Fruit fly (Drosophila melanogaster) whole organism, embryonic: ENCODE data around the gene CG8379.

ENCODE experiments used
- B-H1 ChIP-seq: fragments of 200-800 bp; sonication (Bioruptor generic); IDR thresholded peaks from 3 replicates; pipeline ENCODE4 v1.3.6; 2022; ENCODE audit warnings: missing biosample characterization, missing genetic modification characterization
- CG10431 ChIP-seq: fragments of 200-800 bp; sonication (Bioruptor generic); optimal IDR thresholded peaks from 3 replicates; lab custom pipeline; 2018; ENCODE audit warnings: missing biosample characterization, mild to moderate bottlenecking, missing genetic modification characterization
- CG10654 ChIP-seq: fragments of 200-800 bp; sonication (Bioruptor generic); optimal IDR thresholded peaks from 2 replicates; lab custom pipeline; 2016; ENCODE audit warnings: missing biosample characterization, missing genetic modification characterization
- CG11093 ChIP-seq: fragments of 200-800 bp; sonication (Bioruptor generic); IDR thresholded peaks from 3 replicates; pipeline ENCODE4 v1.3.6; 2022; ENCODE audit warnings: missing biosample characterization, missing genetic modification characterization
- CG11504 ChIP-seq: fragments of 200-800 bp; sonication (Bioruptor generic); optimal IDR thresholded peaks from 3 replicates; lab custom pipeline; 2019; ENCODE audit warnings: missing biosample characterization, mild to moderate bottlenecking, missing genetic modification characterization, moderate library complexity
- CG15601 ChIP-seq: fragments of 200-800 bp; sonication (Bioruptor generic); optimal IDR thresholded peaks from 3 replicates; lab custom pipeline; 2019; ENCODE audit warnings: missing biosample characterization, mild to moderate bottlenecking, missing genetic modification characterization, moderate library complexity
- CG16779 ChIP-seq: fragments of 200-800 bp; sonication (Bioruptor generic); IDR thresholded peaks from 2 replicates; pipeline ENCODE4 v1.3.6; 2022; ENCODE audit warnings: missing biosample characterization, missing genetic modification characterization
- CG17186 ChIP-seq: fragments of 200-800 bp; sonication (Bioruptor generic); optimal IDR thresholded peaks from 3 replicates; lab custom pipeline; 2017; ENCODE audit warnings: missing biosample characterization, missing genetic modification reagents, missing genetic modification characterization
- CG17829 ChIP-seq: fragments of 200-800 bp; optimal IDR thresholded peaks from 2 replicates; lab custom pipeline; 2019; ENCODE audit warnings: missing biosample characterization, mild to moderate bottlenecking, missing genetic modification characterization, moderate library complexity
- CG2712 ChIP-seq: fragments of 200-800 bp; optimal IDR thresholded peaks from 3 replicates; lab custom pipeline; 2019; ENCODE audit warnings: missing biosample characterization, mild to moderate bottlenecking, missing genetic modification characterization, moderate library complexity
- CG30020 ChIP-seq: fragments of 200-800 bp; optimal IDR thresholded peaks from 2 replicates; lab custom pipeline; 2019; ENCODE audit warnings: missing biosample characterization, mild to moderate bottlenecking, missing genetic modification characterization, moderate library complexity
- CG31388 ChIP-seq: fragments of 200-800 bp; sonication (Bioruptor generic); optimal IDR thresholded peaks from 2 replicates; lab custom pipeline; 2016; ENCODE audit warnings: missing biosample characterization, missing genetic modification characterization
- CG3281 ChIP-seq: fragments of 200-800 bp; sonication (Bioruptor generic); optimal IDR thresholded peaks from 3 replicates; lab custom pipeline; 2017; ENCODE audit warnings: missing biosample characterization, mild to moderate bottlenecking, missing genetic modification characterization
- CG4854 ChIP-seq: fragments of 200-800 bp; sonication (Bioruptor generic); optimal IDR thresholded peaks from 2 replicates; lab custom pipeline; 2016; ENCODE audit warnings: missing biosample characterization, missing genetic modification characterization, inconsistent platforms
- CG5245 ChIP-seq: fragments of 200-800 bp; sonication (Bioruptor generic); optimal IDR thresholded peaks from 3 replicates; lab custom pipeline; 2016; ENCODE audit warnings: missing biosample characterization, missing genetic modification characterization
- CG6689 ChIP-seq: fragments of 200-800 bp; sonication (Bioruptor generic); IDR thresholded peaks from 2 replicates; pipeline ENCODE4 v1.3.6; 2022; ENCODE audit warnings: missing biosample characterization, missing genetic modification characterization
- CG7786 ChIP-seq: fragments of 200-800 bp; sonication (Bioruptor generic); optimal IDR thresholded peaks from 2 replicates; lab custom pipeline; 2016; ENCODE audit warnings: missing biosample characterization, missing genetic modification characterization
- CG7987 ChIP-seq: fragments of 200-800 bp; sonication (Bioruptor generic); optimal IDR thresholded peaks from 2 replicates; lab custom pipeline; 2018; ENCODE audit warnings: missing biosample characterization, mild to moderate bottlenecking, missing genetic modification characterization, moderate library complexity
- CG9437 ChIP-seq: fragments of 200-800 bp; sonication (Bioruptor generic); optimal IDR thresholded peaks from 2 replicates; lab custom pipeline; 2018; ENCODE audit warnings: missing biosample characterization, mild to moderate bottlenecking, missing genetic modification characterization
- Chrac-16 ChIP-seq: fragments of 200-800 bp; sonication (Bioruptor generic); optimal IDR thresholded peaks from 3 replicates; lab custom pipeline; 2016; ENCODE audit warnings: missing biosample characterization, missing genetic modification characterization
- Elba2 ChIP-seq: fragments of 200-800 bp; sonication (Bioruptor generic); optimal IDR thresholded peaks from 3 replicates; lab custom pipeline; 2016; ENCODE audit warnings: missing biosample characterization, missing genetic modification characterization
- Ets65A ChIP-seq: fragments of 200-800 bp; sonication (Bioruptor generic); peaks from one replicate; lab custom pipeline; 2016; ENCODE audit warnings: missing biosample characterization, missing genetic modification characterization
- Ets97D ChIP-seq: fragments of 200-800 bp; sonication (Bioruptor generic); optimal IDR thresholded peaks from 3 replicates; lab custom pipeline; 2016; ENCODE audit warnings: missing biosample characterization, missing genetic modification characterization
- Gsc ChIP-seq: fragments of 200-800 bp; sonication (Bioruptor generic); IDR thresholded peaks from 2 replicates; pipeline ENCODE4 v1.3.6; 2022; ENCODE audit warnings: missing biosample characterization, missing genetic modification characterization
- Xbp1 ChIP-seq: fragments of 200-800 bp; sonication (Bioruptor generic); optimal IDR thresholded peaks from 3 replicates; lab custom pipeline; 2016; ENCODE audit warnings: missing biosample characterization, mild to moderate bottlenecking, missing genetic modification characterization
- ara ChIP-seq: fragments of 200-800 bp; sonication (Bioruptor generic); IDR thresholded peaks from 2 replicates; pipeline ENCODE4 v1.3.6; 2022; ENCODE audit warnings: missing biosample characterization, missing genetic modification characterization
- ase ChIP-seq: fragments of 200-800 bp; sonication (Bioruptor generic); IDR thresholded peaks from 3 replicates; pipeline ENCODE4 v1.3.6; 2022; ENCODE audit warnings: missing biosample characterization, missing genetic modification characterization
- cato ChIP-seq: fragments of 200-800 bp; sonication (Bioruptor generic); optimal IDR thresholded peaks from 2 replicates; lab custom pipeline; 2016; ENCODE audit warnings: missing biosample characterization, missing genetic modification characterization, borderline replicate concordance
- gcm ChIP-seq: fragments of 200-800 bp; sonication (Bioruptor generic); optimal IDR thresholded peaks from 2 replicates; lab custom pipeline; 2019; ENCODE audit warnings: missing biosample characterization, mild to moderate bottlenecking, missing genetic modification characterization, moderate library complexity
- gcm2 ChIP-seq: fragments of 200-800 bp; sonication (Bioruptor generic); optimal IDR thresholded peaks from 2 replicates; lab custom pipeline; 2016; ENCODE audit warnings: missing biosample characterization, missing genetic modification characterization
- gem ChIP-seq: fragments of 200-800 bp; sonication (Bioruptor generic); optimal IDR thresholded peaks from 2 replicates; lab custom pipeline; 2019; ENCODE audit warnings: missing biosample characterization, mild to moderate bottlenecking, missing genetic modification characterization, moderate library complexity
- grn ChIP-seq: fragments of 200-800 bp; sonication (Bioruptor generic); optimal IDR thresholded peaks from 3 replicates; lab custom pipeline; 2017; ENCODE audit warnings: missing biosample characterization, missing genetic modification characterization
- jing ChIP-seq: fragments of 200-800 bp; sonication (Bioruptor generic); optimal IDR thresholded peaks from 2 replicates; lab custom pipeline; 2018; ENCODE audit warnings: missing biosample characterization, mild to moderate bottlenecking, missing genetic modification characterization
- jumu ChIP-seq: fragments of 200-800 bp; sonication (Bioruptor generic); optimal IDR thresholded peaks from 3 replicates; lab custom pipeline; 2016; ENCODE audit warnings: missing biosample characterization, missing genetic modification characterization
- knrl ChIP-seq: fragments of 200-800 bp; sonication (Bioruptor generic); IDR thresholded peaks from 3 replicates; pipeline ENCODE4 v1.3.6; 2022; ENCODE audit warnings: missing biosample characterization, missing genetic modification characterization; ENCODE audit not compliant: partially characterized antibody
- oc ChIP-seq: fragments of 200-800 bp; sonication (Bioruptor generic); optimal IDR thresholded peaks from 2 replicates; lab custom pipeline; 2018; ENCODE audit warnings: missing biosample characterization, mild to moderate bottlenecking, missing genetic modification characterization, moderate library complexity
- pros ChIP-seq: fragments of 200-800 bp; sonication (Bioruptor generic); optimal IDR thresholded peaks from 3 replicates; lab custom pipeline; 2019; ENCODE audit warnings: missing biosample characterization, mild to moderate bottlenecking, missing genetic modification characterization, moderate library complexity
- ranshi ChIP-seq: fragments of 200-800 bp; sonication (Bioruptor generic); IDR thresholded peaks from 2 replicates; pipeline ENCODE4 v1.3.6; 2022; ENCODE audit warnings: missing biosample characterization, missing genetic modification characterization
- salm ChIP-seq: fragments of 200-800 bp; sonication (Bioruptor generic); optimal IDR thresholded peaks from 2 replicates; lab custom pipeline; 2018; ENCODE audit warnings: missing biosample characterization, mild to moderate bottlenecking, missing genetic modification characterization
- schlank ChIP-seq: fragments of 200-800 bp; sonication (Bioruptor generic); optimal IDR thresholded peaks from 2 replicates; lab custom pipeline; 2018; ENCODE audit warnings: missing biosample characterization, mild to moderate bottlenecking, missing genetic modification characterization
- scrt ChIP-seq: fragments of 200-800 bp; sonication (Bioruptor generic); optimal IDR thresholded peaks from 2 replicates; lab custom pipeline; 2018; ENCODE audit warnings: missing biosample characterization, mild to moderate bottlenecking, missing genetic modification characterization, moderate library complexity
- seq ChIP-seq: fragments of 200-800 bp; sonication (Bioruptor generic); IDR thresholded peaks from 2 replicates; pipeline ENCODE4 v1.3.6; 2022; ENCODE audit warnings: missing biosample characterization, missing genetic modification characterization
- sisA ChIP-seq: fragments of 200-800 bp; sonication (Bioruptor generic); IDR thresholded peaks from 2 replicates; pipeline ENCODE4 v1.3.6; 2022; ENCODE audit warnings: missing biosample characterization, missing genetic modification characterization
- trem ChIP-seq: fragments of 200-800 bp; optimal IDR thresholded peaks from 3 replicates; lab custom pipeline; 2019; ENCODE audit warnings: missing biosample characterization, mild to moderate bottlenecking, missing genetic modification characterization, moderate library complexity
- wdn ChIP-seq: fragments of 200-800 bp; sonication (Bioruptor generic); IDR thresholded peaks from 2 replicates; pipeline ENCODE4 v1.3.6; 2022; ENCODE audit warnings: missing biosample characterization, missing genetic modification characterization

CG8379 gene

DNA sequence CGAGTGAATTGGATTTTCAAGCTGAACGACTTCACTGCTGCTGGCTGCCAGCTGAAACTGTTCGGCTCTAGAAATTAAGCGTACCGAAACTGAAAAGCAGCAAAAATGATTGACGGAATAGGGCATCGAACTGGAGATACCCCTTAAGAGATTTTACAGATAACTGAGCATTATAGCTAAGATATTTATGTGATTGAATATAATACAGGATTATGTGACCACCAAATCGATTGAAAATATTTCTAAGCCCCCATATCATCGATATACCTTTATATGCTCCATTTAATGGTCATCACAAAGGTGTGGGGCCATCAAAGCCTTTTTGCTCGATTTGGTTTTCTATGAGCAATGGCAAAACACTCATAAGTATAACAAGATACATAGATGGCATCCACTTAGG lies 39.4 kb upstream of the CG8379 start (continued):
- TF ChIP-seq CG9437 (GFP tag; lab: Kevin White, UChicago) (no peak), CG30020 (no peak), Xbp1 (peak; percentile 59), Gsc (GFP tag; lab: Robert Waterston, UW) (no peak), CG11504 (tag; lab: Kevin White, UChicago) (no peak), gcm2 (GFP tag; lab: Kevin White, UChicago) (no peak), CG11093 (GFP tag; lab: Robert Waterston, UW) (no peak), CG10654 (GFP tag; lab: Kevin White, UChicago) (no peak), Ets65A (GFP tag; lab: Kevin White, UChicago) (peak; percentile 85), salm (tag; lab: Kevin White, UChicago) (no peak), jing (GFP tag; lab: Kevin White, UChicago) (no peak), gcm (no peak), Ets97D (GFP tag; lab: Kevin White, UChicago) (no peak), CG15601 (tag; lab: Kevin White, UChicago) (no peak), Elba2 (GFP tag; lab: Kevin White, UChicago) (no peak), ranshi (peak; percentile 45; the same call in 1 of the 2 replicates), seq (GFP tag; lab: Robert Waterston, UW) (peak; percentile 31; the same call in 1 of the 2 replicates), CG7987 (no peak), ara (0 out of 2 replicates have a peak, but pooled peaks have one; percentile 27), CG7786 (peak; percentile 10), oc (tag; lab: Kevin White, UChicago) (no peak), CG10431 (GFP tag; lab: Kevin White, UChicago) (no peak), cato (GFP tag; lab: Kevin White, UChicago) (no peak), CG31388 (GFP tag; lab: Kevin White, UChicago) (no peak), CG6689 (peak; percentile 35; the same call in 1 of the 2 replicates), trem (tag; lab: Kevin White, UChicago) (no peak), CG16779 (GFP tag; lab: Robert Waterston, UW) (no peak), wdn (no peak), Chrac-16 (GFP tag; lab: Kevin White, UChicago) (peak; percentile 28), CG2712 (no peak), CG17186 (no peak), jumu (GFP tag; lab: Kevin White, UChicago) (peak; percentile 25), scrt (GFP tag; lab: Kevin White, UChicago) (no peak), sisA (peak; percentile 50), CG5245 (GFP tag; lab: Kevin White, UChicago) (no peak), CG17829 (tag; lab: Kevin White, UChicago) (peak; percentile 7), CG3281 (GFP tag; lab: Kevin White, UChicago) (no peak), knrl (GFP tag; lab: Robert Waterston, UW) (no peak), grn (no peak), schlank (tag; lab: Kevin White, UChicago) (no peak), pros (GFP tag; lab: Kevin White, UChicago) (no peak), B-H1 (peak; percentile 47; the same call in 2 of the 3 replicates), CG4854 (no peak), ase (GFP tag; lab: Robert Waterston, UW) (no peak), gem (no peak)
